Worm (Caenorhabditis elegans): ENCODE measurements around the gene nmr-2.

DNA sequence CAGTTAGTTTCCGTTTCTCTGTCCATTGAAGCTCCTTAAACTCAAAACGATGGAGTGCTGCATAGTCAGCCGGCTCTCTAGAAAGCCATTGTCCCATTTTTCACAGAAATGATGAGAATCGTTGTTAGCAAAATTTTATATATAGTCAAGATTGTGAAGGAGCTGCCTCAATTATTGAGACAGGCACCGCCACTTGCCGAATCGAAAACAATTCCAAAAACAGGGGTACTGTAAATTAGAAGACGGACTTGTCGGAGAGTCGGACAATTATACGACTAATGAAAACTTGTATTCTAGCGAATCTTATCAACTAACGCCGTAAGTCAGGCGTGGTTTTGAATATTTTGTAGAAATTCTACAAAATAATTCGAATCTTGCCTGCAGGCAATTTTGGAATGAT lies 8.8 kb upstream of the nmr-2 start, which contains the start of gene F14H8.2:
- TF ChIP-seq him-1 (tag; optimal IDR thresholded peaks at IDR 0.05) (no peak), dao-5 (tag; optimal IDR thresholded peaks at IDR 0.05) (no peak), W03F9.2 (tag; optimal IDR thresholded peaks at IDR 0.05) (no peak)
